Fruit fly (Drosophila melanogaster): ENCODE measurements around the gene CG8369.

DNA sequence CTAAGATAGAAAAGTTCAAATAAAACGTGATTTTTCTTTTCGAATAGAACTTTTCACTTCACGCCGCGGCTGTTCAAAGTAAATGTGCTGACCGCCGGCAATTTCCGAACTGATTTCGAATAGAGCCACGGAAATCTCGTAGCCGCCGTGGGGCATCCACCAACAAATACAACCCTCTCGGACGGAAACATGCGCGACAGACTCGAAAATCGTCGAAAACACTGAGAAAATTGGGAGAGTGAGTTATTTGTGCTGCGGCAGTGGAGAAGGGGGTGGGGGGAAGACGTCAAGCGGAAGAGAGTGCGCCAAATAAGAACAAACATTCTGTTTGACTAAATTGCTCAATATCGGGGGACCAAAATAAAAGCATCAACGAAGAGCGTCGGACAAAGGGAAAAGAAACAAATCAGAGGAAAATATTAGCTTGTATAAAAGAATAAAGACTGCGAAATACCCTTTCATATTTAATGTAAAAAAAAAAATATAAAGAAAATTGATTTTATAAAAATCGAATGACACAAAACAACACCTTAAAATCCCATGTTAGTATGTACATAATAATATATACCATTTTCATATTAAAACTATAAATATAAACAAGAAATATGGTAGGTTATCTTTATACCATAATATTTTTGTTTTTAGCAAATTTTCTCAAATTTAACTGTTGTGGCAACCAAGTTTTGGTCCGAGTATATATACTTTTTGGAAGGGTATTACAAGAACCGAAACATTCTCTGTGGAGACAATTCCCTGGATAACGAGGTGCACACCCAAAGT lies 45.7 kb downstream of the CG8369 start:
- TF ChIP-seq psq (optimal IDR thresholded peaks at IDR 0.05), result no peak
- no peak for TF ChIP-seq CG8478 (optimal IDR thresholded peaks at IDR 0.05)
- no peak for TF ChIP-seq usp (GFP tag; optimal IDR thresholded peaks at IDR 0.05)
- TF ChIP-seq EcR (GFP tag; optimal IDR thresholded peaks at IDR 0.05), result no peak
